Fruit fly (Drosophila melanogaster): ENCODE results near the gene fwe.
A peak's percentile ranks its signal among the peaks of the same experiment; 100 is the strongest.

Gene fwe

DNA sequence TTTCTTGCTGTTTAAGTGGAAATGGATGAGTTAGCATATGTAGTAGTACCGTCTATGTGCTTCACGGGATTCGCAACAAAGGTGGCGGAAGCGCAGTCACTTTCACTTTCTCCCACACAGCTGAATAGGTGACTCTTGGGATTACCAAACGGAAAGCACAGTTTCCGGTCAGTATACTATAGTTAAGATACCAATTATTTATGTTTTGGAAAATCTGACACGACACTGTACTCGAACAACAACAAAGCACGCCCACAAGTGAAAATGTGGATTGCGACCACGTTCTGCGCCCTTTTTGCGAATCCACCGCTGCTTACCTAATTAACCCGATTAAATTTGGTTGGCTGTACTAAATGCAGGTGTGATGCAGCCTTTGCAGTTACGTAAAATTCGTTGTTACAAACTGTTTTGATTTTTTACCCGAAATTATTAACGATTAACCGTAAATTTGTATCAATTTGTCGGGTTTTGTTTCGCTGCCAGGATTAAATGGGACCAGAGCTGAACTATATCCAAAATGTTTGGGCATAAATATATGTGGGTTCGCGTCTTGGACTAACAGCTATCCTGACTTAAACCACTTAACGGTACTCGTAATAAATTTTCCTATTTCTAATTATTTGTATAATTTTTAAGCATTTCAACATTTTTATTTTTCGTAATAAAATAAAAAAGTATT is 18.8 kb upstream of the fwe start, which contains the start of gene CG18081:
CG18081 (minus strand) TSS at position 512 of the 679 bp plus-strand sequence.
- TF ChIP-seq CG10669 (GFP tag; optimal IDR thresholded peaks at IDR 0.05) (no peak), Eip78C (GFP tag) (peak; percentile 49), Sox14 (GFP tag; optimal IDR thresholded peaks at IDR 0.05) (peak; percentile 35), Blimp-1 (GFP tag; optimal IDR thresholded peaks at IDR 0.05) (peak; percentile 65), CG6163 (GFP tag; IDR thresholded peaks at IDR 0.05) (no peak)

DNA sequence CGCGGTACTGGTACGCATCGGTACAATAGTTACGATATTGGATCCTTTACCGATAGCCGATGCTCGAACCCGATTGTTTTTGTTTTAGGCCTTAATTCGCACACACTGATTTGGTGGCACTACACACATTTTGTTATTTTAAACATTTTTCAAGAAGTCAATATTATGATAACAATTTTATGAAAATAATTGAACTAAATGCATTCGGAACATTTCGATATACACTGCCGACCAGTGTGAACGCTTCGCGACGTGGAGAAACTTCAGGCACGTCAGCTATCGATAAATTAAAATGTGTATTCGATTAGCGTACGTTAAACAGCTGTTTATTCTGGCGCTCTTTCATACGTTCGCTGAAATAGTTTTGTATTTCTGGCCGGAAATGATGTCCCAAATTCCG is 15.9 kb upstream of the fwe start, which contains the start of gene CG12713:
CG12713 (plus strand) TSS at position 319 of the 400 bp plus-strand sequence.
- TF ChIP-seq Sox14 (GFP tag; optimal IDR thresholded peaks at IDR 0.05) (peak; percentile 27), achi (GFP tag; optimal IDR thresholded peaks at IDR 0.05) (no peak), CG6808 (GFP tag; optimal IDR thresholded peaks at IDR 0.05) (no peak), CG6854 (GFP tag; optimal IDR thresholded peaks at IDR 0.05) (no peak), dsx (GFP tag; optimal IDR thresholded peaks at IDR 0.05; ENCODE audit: poor library complexity, severe bottlenecking) (no peak), CG3919 (GFP tag; optimal IDR thresholded peaks at IDR 0.05) (no peak), Eip75B (GFP tag; optimal IDR thresholded peaks at IDR 0.05) (peak; percentile 12), Eip78C (GFP tag) (peak; percentile 6), fd59A (GFP tag; optimal IDR thresholded peaks at IDR 0.05) (no peak), CG3032 (tag; optimal IDR thresholded peaks at IDR 0.05) (peak; percentile 25), CG8319 (GFP tag; optimal IDR thresholded peaks at IDR 0.05) (no peak), esn (GFP tag; optimal IDR thresholded peaks at IDR 0.05) (peak; percentile 39), lz (GFP tag; optimal IDR thresholded peaks at IDR 0.05) (peak; percentile 28), fd85E (GFP tag; optimal IDR thresholded peaks at IDR 0.05) (no peak), CG6163 (GFP tag; IDR thresholded peaks at IDR 0.05) (no peak), Smox (GFP tag; optimal IDR thresholded peaks at IDR 0.05) (no peak), CG11902 (GFP tag; optimal IDR thresholded peaks at IDR 0.05) (no peak), CG4318 (GFP tag; optimal IDR thresholded peaks at IDR 0.05) (no peak), CG31627 (GFP tag; optimal IDR thresholded peaks at IDR 0.05) (peak; percentile 1), Blimp-1 (GFP tag; optimal IDR thresholded peaks at IDR 0.05) (no peak), Hr39 (GFP tag; optimal IDR thresholded peaks at IDR 0.05) (peak; percentile 17)

DNA sequence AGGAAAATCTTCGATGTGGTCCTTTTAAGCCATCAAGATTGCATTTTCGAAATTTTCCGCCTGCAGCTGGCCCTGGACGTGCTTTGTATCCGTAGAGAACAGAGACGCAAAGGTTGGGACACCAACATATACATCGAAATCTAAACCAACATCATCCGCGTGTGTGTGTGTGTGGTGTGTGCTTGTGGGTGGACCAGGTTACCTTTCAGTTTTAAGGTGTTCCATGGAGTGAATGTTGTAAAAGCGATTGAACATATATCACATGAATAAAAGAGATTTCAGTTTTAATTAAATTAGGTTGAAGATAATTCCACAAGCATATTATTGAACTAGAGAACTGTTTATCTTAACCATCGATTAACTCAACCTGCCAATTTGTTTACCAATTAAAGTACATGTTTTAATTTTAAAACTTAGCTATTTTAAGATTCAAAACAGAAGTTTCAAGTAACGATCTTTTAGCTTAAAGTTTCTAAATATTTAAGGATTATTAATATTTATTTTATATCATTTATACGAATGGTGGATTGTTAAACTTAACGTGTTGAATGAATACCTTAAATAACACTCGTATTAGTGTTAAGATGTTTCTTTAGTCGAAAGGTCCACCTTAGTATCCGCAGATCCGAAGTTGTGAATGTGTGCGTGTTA is 10.9 kb upstream of the fwe start:
- peak; percentile 85 for TF ChIP-seq Blimp-1 (GFP tag; optimal IDR thresholded peaks at IDR 0.05)
- peak; percentile 78 for TF ChIP-seq Sox15 (GFP tag; optimal IDR thresholded peaks at IDR 0.05)
- TF ChIP-seq OdsH (GFP tag; optimal IDR thresholded peaks at IDR 0.05) = peak; percentile 90
- peak; percentile 90 for TF ChIP-seq achi (GFP tag; optimal IDR thresholded peaks at IDR 0.05)
- peak; percentile 88 for TF ChIP-seq CG8119 (GFP tag; IDR thresholded peaks at IDR 0.05)
- peak; percentile 94 for TF ChIP-seq CG6808 (GFP tag; optimal IDR thresholded peaks at IDR 0.05)
- TF ChIP-seq fd59A (GFP tag; optimal IDR thresholded peaks at IDR 0.05) = peak; percentile 78
- no peak for TF ChIP-seq Hr38 (GFP tag; optimal IDR thresholded peaks at IDR 0.05)
- TF ChIP-seq CG10669 (GFP tag; optimal IDR thresholded peaks at IDR 0.05) = peak; percentile 88
- peak; percentile 91 for TF ChIP-seq CG3919 (GFP tag; optimal IDR thresholded peaks at IDR 0.05)
- peak; percentile 95 for TF ChIP-seq Eip78C (GFP tag)
- TF ChIP-seq CG16779 (tag; optimal IDR thresholded peaks at IDR 0.05) = no peak
- TF ChIP-seq CG1621 (tag; optimal IDR thresholded peaks at IDR 0.05) = peak; percentile 78
- TF ChIP-seq Hr39 (GFP tag; optimal IDR thresholded peaks at IDR 0.05) = peak; percentile 84
- peak; percentile 89 for TF ChIP-seq CG6792 (GFP tag; optimal IDR thresholded peaks at IDR 0.05)
- peak in 1 of 2 experiments; percentile 94 for TF ChIP-seq ss (GFP tag; optimal IDR thresholded peaks at IDR 0.05)
- TF ChIP-seq CG34406 (GFP tag; optimal IDR thresholded peaks at IDR 0.05) = peak; percentile 91
- peak; percentile 84 for TF ChIP-seq Sox102F (GFP tag; optimal IDR thresholded peaks at IDR 0.05)
- TF ChIP-seq CG11902 (GFP tag; optimal IDR thresholded peaks at IDR 0.05) = peak; percentile 70
- TF ChIP-seq CG15336 (GFP tag; IDR thresholded peaks at IDR 0.05) = peak; percentile 86
- TF ChIP-seq acj6 (GFP tag; optimal IDR thresholded peaks at IDR 0.05) = peak; percentile 90
- TF ChIP-seq Lpt (GFP tag; optimal IDR thresholded peaks at IDR 0.05) = peak; percentile 75
- peak; percentile 93 for TF ChIP-seq esn (GFP tag; optimal IDR thresholded peaks at IDR 0.05)
- TF ChIP-seq Eip75B (GFP tag; optimal IDR thresholded peaks at IDR 0.05) = peak; percentile 86
- TF ChIP-seq CG7368 (GFP tag; optimal IDR thresholded peaks at IDR 0.05) = peak; percentile 78
- TF ChIP-seq spab (GFP tag; optimal IDR thresholded peaks at IDR 0.05) = peak; percentile 88
- TF ChIP-seq Ets21C (GFP tag; optimal IDR thresholded peaks at IDR 0.05) = peak; percentile 55
- peak; percentile 86 for TF ChIP-seq lz (GFP tag; optimal IDR thresholded peaks at IDR 0.05)
- no peak for TF ChIP-seq dsx (GFP tag; optimal IDR thresholded peaks at IDR 0.05; ENCODE audit: poor library complexity, severe bottlenecking)
- peak; percentile 92 for TF ChIP-seq CG10631 (GFP tag; optimal IDR thresholded peaks at IDR 0.05)
- peak; percentile 89 for TF ChIP-seq net (GFP tag; optimal IDR thresholded peaks at IDR 0.05)
- TF ChIP-seq Ets96B (tag; optimal IDR thresholded peaks at IDR 0.05) = peak; percentile 86
- TF ChIP-seq CG9139 (GFP tag; optimal IDR thresholded peaks at IDR 0.05) = no peak
- peak; percentile 86 for TF ChIP-seq CG8319 (GFP tag; optimal IDR thresholded peaks at IDR 0.05)

Measured in whole organism, prepupa.